Worm (Caenorhabditis elegans) whole organism, late embryonic: ENCODE measurements around the gene mak-1.

Source experiments
- C38D4.7 ChIP-seq: fragments of 200-800 bp; sonication (Bioruptor generic); optimal IDR thresholded peaks from 2 replicates; lab custom pipeline; 2018; ENCODE audit warnings: mild to moderate bottlenecking, missing genetic modification characterization, moderate library complexity, missing compliant biosample characterization
- F13H6.1 ChIP-seq: sonication (generic microtip); optimal IDR thresholded peaks from 2 replicates; lab custom pipeline; 2016; ENCODE audit warnings: missing genetic modification characterization, missing compliant biosample characterization
- Y22D7AL.16 ChIP-seq: sonication (generic microtip); optimal IDR thresholded peaks from 2 replicates; lab custom pipeline; 2016; ENCODE audit warnings: missing genetic modification characterization, missing compliant biosample characterization
- ahr-1 ChIP-seq: sonication (generic microtip); optimal IDR thresholded peaks from 2 replicates; lab custom pipeline; 2016; ENCODE audit warnings: missing genetic modification characterization, missing compliant biosample characterization
- ama-1 ChIP-seq: fragments of 150-350 bp; optimal IDR thresholded peaks from 2 replicates; lab custom pipeline; 2014
- ceh-14 ChIP-seq: sonication (generic microtip); optimal IDR thresholded peaks from 2 replicates; lab custom pipeline; 2016; ENCODE audit warnings: missing genotype, missing genetic modification characterization, missing compliant biosample characterization
- ceh-19 ChIP-seq: fragments of 200-800 bp; sonication (Bioruptor generic); optimal IDR thresholded peaks from 2 replicates; lab custom pipeline; 2018; ENCODE audit warnings: mild to moderate bottlenecking, missing genetic modification characterization, missing compliant biosample characterization
- ceh-2 ChIP-seq: sonication (generic microtip); optimal IDR thresholded peaks from 2 replicates; lab custom pipeline; 2016; ENCODE audit warnings: missing genotype, missing genetic modification characterization, missing compliant biosample characterization
- ceh-24 ChIP-seq: sonication (generic microtip); optimal IDR thresholded peaks from 2 replicates; lab custom pipeline; 2016; ENCODE audit warnings: mild to moderate bottlenecking, missing genetic modification characterization, missing compliant biosample characterization
- ceh-31 ChIP-seq: sonication (generic microtip); optimal IDR thresholded peaks from 2 replicates; lab custom pipeline; 2016; ENCODE audit warnings: missing genetic modification characterization, missing compliant biosample characterization
- ceh-34 ChIP-seq: sonication (generic microtip); optimal IDR thresholded peaks from 2 replicates; lab custom pipeline; 2016; ENCODE audit warnings: mild to moderate bottlenecking, missing genetic modification characterization, missing compliant biosample characterization
- dve-1 ChIP-seq: sonication (generic microtip); optimal IDR thresholded peaks from 2 replicates; lab custom pipeline; 2017; ENCODE audit warnings: antibody characterized with exemption, mild to moderate bottlenecking, missing genetic modification characterization, missing compliant biosample characterization
- elt-2 ChIP-seq: sonication (generic microtip); optimal IDR thresholded peaks from 2 replicates; lab custom pipeline; 2016; ENCODE audit warnings: missing genetic modification reagents, missing genetic modification characterization, missing compliant biosample characterization
- ets-4 ChIP-seq: sonication (generic microtip); optimal IDR thresholded peaks from 2 replicates; lab custom pipeline; 2016; ENCODE audit warnings: missing genetic modification characterization, missing compliant biosample characterization
- fkh-10 ChIP-seq: fragments of 150-350 bp; optimal IDR thresholded peaks from 2 replicates; lab custom pipeline; 2014; ENCODE audit warnings: missing biosample characterization, missing genetic modification reagents, missing genetic modification characterization
- hlh-13 ChIP-seq: fragments of 200-800 bp; sonication (Bioruptor generic); optimal IDR thresholded peaks from 2 replicates; lab custom pipeline; 2018; ENCODE audit warnings: mild to moderate bottlenecking, missing genetic modification characterization, missing compliant biosample characterization
- hlh-15 ChIP-seq: sonication (generic microtip); optimal IDR thresholded peaks from 2 replicates; lab custom pipeline; 2016; ENCODE audit warnings: missing genetic modification characterization, missing compliant biosample characterization
- hlh-8 ChIP-seq: sonication (generic microtip); optimal IDR thresholded peaks from 2 replicates; lab custom pipeline; 2016; ENCODE audit warnings: missing genotype, missing genetic modification characterization, missing compliant biosample characterization
- lim-6 ChIP-seq: sonication (generic microtip); optimal IDR thresholded peaks from 2 replicates; lab custom pipeline; 2016; ENCODE audit warnings: missing genetic modification characterization, missing compliant biosample characterization
- madf-2 ChIP-seq: sonication (generic microtip); optimal IDR thresholded peaks from 2 replicates; lab custom pipeline; 2017; ENCODE audit warnings: missing genetic modification characterization, missing compliant biosample characterization
- nfya-1 ChIP-seq: sonication (generic microtip); optimal IDR thresholded peaks from 2 replicates; lab custom pipeline; 2017; ENCODE audit warnings: missing genetic modification characterization, mild to moderate bottlenecking, missing compliant biosample characterization, antibody characterized with exemption, moderate library complexity
- npax-4 ChIP-seq: sonication (generic microtip); optimal IDR thresholded peaks from 2 replicates; lab custom pipeline; 2016; ENCODE audit warnings: missing genetic modification characterization, missing compliant biosample characterization
- odd-2 ChIP-seq: sonication (generic microtip); optimal IDR thresholded peaks from 2 replicates; lab custom pipeline; 2017; ENCODE audit warnings: antibody characterized with exemption, mild to moderate bottlenecking, missing genetic modification characterization, missing compliant biosample characterization
- pag-3 ChIP-seq: sonication (generic microtip); optimal IDR thresholded peaks from 2 replicates; lab custom pipeline; 2016; ENCODE audit warnings: missing compliant biosample characterization, missing genetic modification characterization, borderline replicate concordance
- pha-2 ChIP-seq: sonication (generic microtip); optimal IDR thresholded peaks from 2 replicates; lab custom pipeline; 2017; ENCODE audit warnings: mild to moderate bottlenecking, missing genetic modification characterization, missing compliant biosample characterization
- pros-1 ChIP-seq: fragments of 150-350 bp; optimal IDR thresholded peaks from 2 replicates; lab custom pipeline; 2014; ENCODE audit warnings: missing biosample characterization, missing genetic modification reagents, missing genetic modification characterization
- rnt-1 ChIP-seq: sonication (generic microtip); optimal IDR thresholded peaks from 2 replicates; lab custom pipeline; 2016; ENCODE audit warnings: missing genetic modification characterization, missing compliant biosample characterization
- sdc-2 ChIP-seq: sonication (generic microtip); optimal IDR thresholded peaks from 2 replicates; lab custom pipeline; 2016; ENCODE audit warnings: missing genotype, missing genetic modification characterization, missing compliant biosample characterization
- sox-2 ChIP-seq: fragments of 200-800 bp; sonication (Bioruptor generic); IDR thresholded peaks from 2 replicates; pipeline ENCODE4 v1.3.6; 2022; ENCODE audit warnings: missing genetic modification reagents, missing genetic modification characterization, missing compliant biosample characterization
- sox-4 ChIP-seq: sonication (generic microtip); optimal IDR thresholded peaks from 2 replicates; lab custom pipeline; 2017; ENCODE audit warnings: mild to moderate bottlenecking, missing genetic modification characterization, inconsistent platforms, missing compliant biosample characterization
- tbx-7 ChIP-seq: sonication (generic microtip); optimal IDR thresholded peaks from 2 replicates; lab custom pipeline; 2016; ENCODE audit warnings: missing genotype, missing genetic modification characterization, missing compliant biosample characterization
- ttx-3 ChIP-seq: sonication (generic microtip); optimal IDR thresholded peaks from 2 replicates; lab custom pipeline; 2016; ENCODE audit warnings: missing genetic modification reagents, missing genetic modification characterization, missing compliant biosample characterization
- unc-3 ChIP-seq, 2 experiments: fragments of 200-800 bp in 1 of 2; sonication (Bioruptor generic) in 1 of 2; sonication (generic microtip) in 1 of 2; conservative IDR thresholded peaks in 1 of 2; optimal IDR thresholded peaks in 1 of 2; 2 replicates each; pipeline versions ENCODE4 v1.3.6 to Lab custom; 2016 to 2022; ENCODE audit warnings: missing compliant biosample characterization in 2 of 2, missing genetic modification characterization in 2 of 2, missing genetic modification reagents in 1 of 2
- unc-42 ChIP-seq: sonication (generic microtip); optimal IDR thresholded peaks from 2 replicates; lab custom pipeline; 2016; ENCODE audit warnings: missing genotype, missing genetic modification characterization, missing compliant biosample characterization
- unc-55 ChIP-seq: sonication (generic microtip); optimal IDR thresholded peaks from 2 replicates; lab custom pipeline; 2017; ENCODE audit warnings: missing biosample characterization, missing genetic modification reagents, missing genetic modification characterization
- ztf-16 ChIP-seq: sonication (generic microtip); optimal IDR thresholded peaks from 2 replicates; lab custom pipeline; 2017; ENCODE audit warnings: missing genetic modification characterization, missing compliant biosample characterization

Gene mak-1

DNA sequence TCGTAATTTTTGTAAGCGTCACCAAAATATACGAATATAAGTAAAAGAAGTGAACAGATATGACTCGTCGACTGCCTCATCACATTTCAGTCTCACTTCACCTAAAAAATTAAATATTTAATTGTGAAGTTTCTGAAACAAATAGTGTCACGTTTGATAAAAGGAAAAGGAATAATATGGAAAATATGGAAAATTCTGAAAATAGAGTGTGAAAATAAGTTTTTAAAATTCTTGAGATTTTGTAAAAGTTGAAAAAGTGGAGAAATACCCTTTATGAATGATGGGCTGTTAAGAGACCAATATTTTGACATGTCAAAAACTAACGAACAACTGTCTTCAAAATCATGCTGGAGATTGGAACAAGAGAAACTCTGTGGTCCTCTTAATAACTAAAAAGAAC is 17.2 kb upstream of the mak-1 start, which contains the start of gene T01B7.9:
Gene T01B7.9, minus strand, starts transcription at position 101 of the 400 bp plus-strand sequence.
- TF ChIP-seq nfya-1 (tag; lab: Kevin White, UChicago) (no peak), ztf-16 (tag; lab: Kevin White, UChicago) (no peak), ceh-14 (no peak), lim-6 (no peak), odd-2 (no peak), elt-2 (tag; lab: Kevin White, UChicago) (no peak), sox-2 (GFP tag; lab: Robert Waterston, UW) (no peak), ceh-19 (no peak), sdc-2 (tag; lab: Kevin White, UChicago) (no peak), F13H6.1 (tag; lab: Kevin White, UChicago) (no peak), ttx-3 (no peak)

DNA sequence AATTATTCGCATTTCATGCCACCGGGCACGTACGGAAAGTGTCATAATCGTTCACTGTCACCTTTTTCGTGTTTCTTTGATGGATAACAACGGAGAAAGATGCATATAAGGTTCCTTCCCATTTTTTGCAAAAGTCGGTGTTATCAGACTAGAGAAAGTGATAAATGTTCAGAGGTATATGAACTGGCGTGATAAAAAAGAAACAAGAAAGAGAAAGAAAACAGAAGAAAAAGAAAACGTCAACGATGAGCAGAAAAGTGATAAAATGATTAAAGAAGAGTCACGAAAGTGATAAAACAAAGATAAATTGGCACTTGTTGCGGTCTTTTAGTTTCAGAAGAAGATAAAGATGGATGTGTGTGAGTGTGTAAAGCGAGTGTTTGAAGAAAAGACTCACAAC is 13.6 kb upstream of the mak-1 start:
- TF ChIP-seq elt-2 (tag; lab: Kevin White, UChicago), result peak; percentile 51
- TF ChIP-seq sox-4 (tag; lab: Kevin White, UChicago), result no peak

DNA sequence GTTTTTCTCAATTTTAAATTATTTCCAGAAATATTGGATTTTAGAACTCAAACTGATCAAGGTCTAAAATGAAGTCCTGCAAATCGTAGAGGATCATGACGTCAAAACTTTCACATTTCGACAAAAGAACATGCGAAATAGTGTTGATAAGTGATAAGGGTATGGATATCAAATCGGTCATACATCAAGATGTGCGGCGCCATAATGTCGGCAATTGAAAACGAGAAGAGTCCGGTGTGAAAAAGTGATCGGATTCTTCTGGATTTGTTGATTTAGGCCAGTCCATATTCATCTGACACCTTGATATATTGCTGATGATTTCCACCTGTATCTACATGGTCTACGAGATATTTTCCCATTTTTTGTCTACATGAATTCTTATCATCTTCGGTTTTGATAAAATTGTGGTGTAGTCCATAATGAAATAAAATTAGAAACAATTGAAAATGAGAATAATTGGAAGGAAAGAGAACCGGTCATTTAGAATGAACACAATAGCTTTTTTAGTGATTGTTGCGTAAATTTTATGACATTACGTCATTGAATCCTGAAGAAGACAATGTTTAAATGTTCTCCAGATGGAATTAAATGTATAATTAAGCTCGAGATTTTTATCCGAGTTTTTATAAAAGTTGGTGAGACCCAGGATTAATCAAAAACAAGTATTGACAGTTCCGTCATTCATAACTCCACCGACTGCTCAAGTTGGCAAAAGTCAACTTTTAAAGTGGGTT is 12.7 kb upstream of the mak-1 start:
- TF ChIP-seq npax-4 (tag; lab: Kevin White, UChicago) (no peak), pag-3 (tag; lab: Kevin White, UChicago) (no peak), ceh-2 (tag; lab: Kevin White, UChicago) (no peak), ahr-1 (tag; lab: Kevin White, UChicago) (no peak), ceh-31 (tag; lab: Kevin White, UChicago) (no peak), madf-2 (no peak), pros-1 (no peak), ceh-19 (no peak), elt-2 (tag; lab: Kevin White, UChicago) (no peak), ama-1 (lab: Kevin White, UChicago) (no peak), hlh-8 (no peak), hlh-13 (GFP tag; lab: Kevin White, UChicago) (no peak), unc-3 (GFP tag; conservative IDR thresholded peaks at IDR 0.05; lab: Robert Waterston, UW) (no peak), unc-3 (tag; optimal IDR thresholded peaks at IDR 0.05; lab: Kevin White, UChicago) (no peak), ets-4 (no peak), odd-2 (no peak), tbx-7 (no peak), rnt-1 (tag; lab: Kevin White, UChicago) (no peak)

DNA sequence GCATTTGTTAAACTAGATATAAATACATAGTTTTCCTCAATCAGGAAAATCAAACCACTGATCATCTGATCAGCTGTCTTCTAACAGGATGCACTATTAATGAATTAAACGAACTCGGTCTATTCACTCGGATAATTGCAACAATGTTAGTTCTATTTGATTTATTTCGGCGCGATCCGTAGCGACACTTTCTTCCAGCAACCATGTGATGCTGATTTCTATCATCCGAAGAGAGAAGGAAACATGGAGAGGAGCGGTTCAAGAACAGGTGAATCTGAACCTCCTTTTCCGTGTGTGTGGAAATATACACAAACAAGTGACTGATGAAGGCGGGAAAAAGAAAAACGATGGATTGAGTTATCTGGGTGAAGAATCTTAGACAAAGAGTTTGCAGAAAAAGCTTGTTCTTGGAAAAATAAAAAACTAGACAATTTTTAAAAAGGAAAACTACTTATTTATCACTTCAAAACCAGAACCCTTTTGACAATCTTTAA is 12.1 kb upstream of the mak-1 start:
- TF ChIP-seq unc-55 (GFP tag; lab: Kevin White, UChicago) (no peak), lim-6 (no peak)

DNA sequence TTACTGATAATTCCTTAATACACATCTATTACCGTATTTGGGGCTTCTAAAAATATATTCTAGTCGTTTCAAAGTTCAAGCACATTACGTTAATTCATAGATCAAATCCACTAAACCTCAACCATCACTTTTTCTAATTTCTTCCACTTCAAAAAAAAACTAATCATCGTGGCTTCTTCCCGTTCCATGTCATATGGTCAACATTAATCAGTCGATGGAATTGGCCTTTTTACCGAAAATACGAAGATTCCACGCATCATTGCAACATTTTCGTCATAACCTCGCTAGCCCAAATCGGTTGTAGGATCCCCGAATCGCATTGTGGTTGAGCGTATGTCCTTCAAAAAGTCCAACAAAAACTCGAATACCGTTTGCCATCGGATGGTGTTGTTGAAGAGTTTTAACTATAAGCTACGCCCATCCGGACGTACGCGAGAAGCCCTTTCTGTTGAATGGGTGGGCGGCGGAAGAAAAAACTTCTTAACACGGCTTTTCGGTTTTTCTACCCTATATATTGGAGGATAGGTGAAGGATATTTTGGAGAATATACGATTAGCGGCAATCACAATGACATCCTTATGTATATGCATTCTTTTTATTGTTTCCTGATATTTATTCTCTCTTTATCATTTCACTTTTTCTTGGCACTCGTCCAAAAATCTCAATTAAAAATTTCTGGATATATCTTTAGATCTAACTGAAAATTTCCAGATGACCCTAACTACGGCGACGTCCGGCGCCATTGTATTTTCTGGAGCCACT is 11.4 kb upstream of the mak-1 start, which contains the start of gene rol-6:
Gene rol-6, plus strand, starts transcription at position 712 of the 762 bp plus-strand sequence.
- no peak for TF ChIP-seq ceh-34 (tag; lab: Kevin White, UChicago)
- TF ChIP-seq fkh-10 (GFP tag; lab: Kevin White, UChicago), result no peak
- no peak for TF ChIP-seq madf-2
- TF ChIP-seq rnt-1 (tag; lab: Kevin White, UChicago), result no peak
- no peak for TF ChIP-seq Y22D7AL.16 (tag; lab: Kevin White, UChicago)
- TF ChIP-seq ceh-24 (tag; lab: Kevin White, UChicago), result no peak
- TF ChIP-seq unc-42 (tag; lab: Kevin White, UChicago), result no peak
- no peak for TF ChIP-seq sdc-2 (tag; lab: Kevin White, UChicago)
- TF ChIP-seq dve-1, result no peak
- TF ChIP-seq lim-6, result no peak
- TF ChIP-seq C38D4.7 (GFP tag; lab: Kevin White, UChicago), result no peak
- no peak for TF ChIP-seq pha-2 (tag; lab: Kevin White, UChicago)
- TF ChIP-seq hlh-15 (tag; lab: Kevin White, UChicago), result no peak
